Worm (Caenorhabditis elegans) whole organism, L2 larva: ENCODE results near the gene zmp-1.

ENCODE experiments used
- C34F6.9 ChIP-seq: fragments of 150-350 bp; optimal IDR thresholded peaks from 2 replicates; lab custom pipeline; 2014; ENCODE audit warnings: missing biosample characterization, missing genetic modification characterization
- blmp-1 ChIP-seq: sonication (generic microtip); optimal IDR thresholded peaks from 2 replicates; lab custom pipeline; 2017; ENCODE audit warnings: missing genetic modification characterization, mild to moderate bottlenecking, missing compliant biosample characterization, antibody characterized with exemption, moderate library complexity; ENCODE audit not compliant: insufficient read depth
- elt-3 ChIP-seq: sonication (generic microtip); optimal IDR thresholded peaks from 2 replicates; lab custom pipeline; 2017; ENCODE audit warnings: missing biosample characterization, missing genetic modification characterization
- lin-13 ChIP-seq: fragments of 150-350 bp; optimal IDR thresholded peaks from 2 replicates; lab custom pipeline; 2014; ENCODE audit warnings: missing biosample characterization, missing genetic modification reagents, missing genetic modification characterization
- lsy-2 ChIP-seq, 2 experiments: fragments of 150-350 bp in 1 of 2; sonication (generic microtip) in 1 of 2; optimal IDR thresholded peaks; 2 replicates each; lab custom pipeline; 2014 to 2017; ENCODE audit warnings: missing biosample characterization in 2 of 2, missing genetic modification characterization in 2 of 2
- mdl-1 ChIP-seq, 2 experiments: fragments of 150-350 bp in 1 of 2; sonication (generic microtip) in 1 of 2; optimal IDR thresholded peaks; 2 replicates each; lab custom pipeline; 2017; ENCODE audit warnings: missing biosample characterization in 2 of 2, missing genetic modification characterization in 2 of 2
- nhr-21 ChIP-seq: fragments of 150-350 bp; optimal IDR thresholded peaks from 2 replicates; lab custom pipeline; 2014; ENCODE audit warnings: missing biosample characterization, missing genetic modification characterization
- nhr-25 ChIP-seq: fragments of 150-350 bp; sonication (generic microtip); optimal IDR thresholded peaks from 3 replicates; lab custom pipeline; 2014; ENCODE audit warnings: missing biosample characterization, missing genetic modification characterization
- unc-55 ChIP-seq: fragments of 150-350 bp; sonication (generic microtip); optimal IDR thresholded peaks from 3 replicates; lab custom pipeline; 2014; ENCODE audit warnings: missing biosample characterization, missing genetic modification reagents, missing genetic modification characterization

zmp-1 gene

ce11 chrIII:5878215-5878614 is 54.5 kb downstream of the zmp-1 start, which contains the start of the genes mig-21 and F01F1.2:
TSS of gene mig-21 (minus strand) at chrIII:5878380.
TSS of gene F01F1.2 (plus strand) at chrIII:5878554.
- TF ChIP-seq unc-55 (GFP tag; lab: Kevin White, UChicago) = peak; percentile 15
- peak; percentile 8 for TF ChIP-seq nhr-25 (tag; lab: Kevin White, UChicago)
- peak in 1 of 2 experiments; percentile 76 for TF ChIP-seq lsy-2 (tag; optimal IDR thresholded peaks at IDR 0.05; lab: Kevin White, UChicago)
- peak; percentile 52 for TF ChIP-seq blmp-1 (tag; lab: Kevin White, UChicago)
- no peak for TF ChIP-seq lin-13
- no peak for TF ChIP-seq elt-3
- no peak for TF ChIP-seq mdl-1 (tag; optimal IDR thresholded peaks at IDR 0.05; lab: Kevin White, UChicago)
- TF ChIP-seq nhr-21 (tag; lab: Kevin White, UChicago) = no peak
- TF ChIP-seq C34F6.9 (tag; lab: Kevin White, UChicago) = peak; percentile 18
- TF ChIP-seq, all 48 proteins: peak for 5
